Worm (Caenorhabditis elegans) whole organism, late embryonic: Measurements from ENCODE around the gene nhr-218.

Experiments used
- F13H6.1 ChIP-seq: sonication (generic microtip); optimal IDR thresholded peaks from 2 replicates; lab custom pipeline; 2016; ENCODE audit warnings: missing genetic modification characterization, missing compliant biosample characterization
- ahr-1 ChIP-seq: sonication (generic microtip); optimal IDR thresholded peaks from 2 replicates; lab custom pipeline; 2016; ENCODE audit warnings: missing genetic modification characterization, missing compliant biosample characterization
- ama-1 ChIP-seq: fragments of 150-350 bp; optimal IDR thresholded peaks from 2 replicates; lab custom pipeline; 2014
- ceh-14 ChIP-seq: sonication (generic microtip); optimal IDR thresholded peaks from 2 replicates; lab custom pipeline; 2016; ENCODE audit warnings: missing genotype, missing genetic modification characterization, missing compliant biosample characterization
- ceh-18 ChIP-seq: sonication (generic microtip); optimal IDR thresholded peaks from 2 replicates; lab custom pipeline; 2016; ENCODE audit warnings: missing genetic modification characterization, missing compliant biosample characterization
- ceh-19 ChIP-seq: fragments of 200-800 bp; sonication (Bioruptor generic); optimal IDR thresholded peaks from 2 replicates; lab custom pipeline; 2018; ENCODE audit warnings: mild to moderate bottlenecking, missing genetic modification characterization, missing compliant biosample characterization
- ceh-22 ChIP-seq: sonication (generic microtip); optimal IDR thresholded peaks from 2 replicates; lab custom pipeline; 2017; ENCODE audit warnings: missing biosample characterization, missing genetic modification characterization
- ceh-24 ChIP-seq: sonication (generic microtip); optimal IDR thresholded peaks from 2 replicates; lab custom pipeline; 2016; ENCODE audit warnings: mild to moderate bottlenecking, missing genetic modification characterization, missing compliant biosample characterization
- ceh-34 ChIP-seq: sonication (generic microtip); optimal IDR thresholded peaks from 2 replicates; lab custom pipeline; 2016; ENCODE audit warnings: mild to moderate bottlenecking, missing genetic modification characterization, missing compliant biosample characterization
- ceh-9 ChIP-seq: sonication (generic microtip); optimal IDR thresholded peaks from 2 replicates; lab custom pipeline; 2016; ENCODE audit warnings: mild to moderate bottlenecking, missing genetic modification characterization, inconsistent platforms, missing compliant biosample characterization
- che-1 ChIP-seq: sonication (generic microtip); optimal IDR thresholded peaks from 2 replicates; lab custom pipeline; 2016; ENCODE audit warnings: mild to moderate bottlenecking, missing genetic modification characterization, missing compliant biosample characterization
- dve-1 ChIP-seq: sonication (generic microtip); optimal IDR thresholded peaks from 2 replicates; lab custom pipeline; 2017; ENCODE audit warnings: antibody characterized with exemption, mild to moderate bottlenecking, missing genetic modification characterization, missing compliant biosample characterization
- elt-2 ChIP-seq: sonication (generic microtip); optimal IDR thresholded peaks from 2 replicates; lab custom pipeline; 2016; ENCODE audit warnings: missing genetic modification reagents, missing genetic modification characterization, missing compliant biosample characterization
- ets-4 ChIP-seq: sonication (generic microtip); optimal IDR thresholded peaks from 2 replicates; lab custom pipeline; 2016; ENCODE audit warnings: missing genetic modification characterization, missing compliant biosample characterization
- fkh-10 ChIP-seq: fragments of 150-350 bp; optimal IDR thresholded peaks from 2 replicates; lab custom pipeline; 2014; ENCODE audit warnings: missing biosample characterization, missing genetic modification reagents, missing genetic modification characterization
- gmeb-2 ChIP-seq: sonication (generic microtip); optimal IDR thresholded peaks from 2 replicates; lab custom pipeline; 2016; ENCODE audit warnings: missing genetic modification characterization, inconsistent platforms, missing compliant biosample characterization
- hlh-15 ChIP-seq: sonication (generic microtip); optimal IDR thresholded peaks from 2 replicates; lab custom pipeline; 2016; ENCODE audit warnings: missing genetic modification characterization, missing compliant biosample characterization
- hlh-30 ChIP-seq: sonication (generic microtip); optimal IDR thresholded peaks from 2 replicates; lab custom pipeline; 2017; ENCODE audit warnings: antibody characterized with exemption, missing genetic modification characterization, missing compliant biosample characterization; ENCODE audit not compliant: insufficient read depth
- lin-11 ChIP-seq: fragments of 200-800 bp; sonication (Bioruptor generic); optimal IDR thresholded peaks from 2 replicates; lab custom pipeline; 2018; ENCODE audit warnings: mild to moderate bottlenecking, missing genetic modification characterization, missing compliant biosample characterization
- nhr-232 ChIP-seq: sonication (generic microtip); optimal IDR thresholded peaks from 2 replicates; lab custom pipeline; 2016; ENCODE audit warnings: missing genetic modification characterization, missing compliant biosample characterization
- npax-4 ChIP-seq: sonication (generic microtip); optimal IDR thresholded peaks from 2 replicates; lab custom pipeline; 2016; ENCODE audit warnings: missing genetic modification characterization, missing compliant biosample characterization
- odd-2 ChIP-seq: sonication (generic microtip); optimal IDR thresholded peaks from 2 replicates; lab custom pipeline; 2017; ENCODE audit warnings: antibody characterized with exemption, mild to moderate bottlenecking, missing genetic modification characterization, missing compliant biosample characterization
- pag-3 ChIP-seq: sonication (generic microtip); optimal IDR thresholded peaks from 2 replicates; lab custom pipeline; 2016; ENCODE audit warnings: missing compliant biosample characterization, missing genetic modification characterization, borderline replicate concordance
- pha-2 ChIP-seq: sonication (generic microtip); optimal IDR thresholded peaks from 2 replicates; lab custom pipeline; 2017; ENCODE audit warnings: mild to moderate bottlenecking, missing genetic modification characterization, missing compliant biosample characterization
- pqm-1 ChIP-seq: sonication (generic microtip); optimal IDR thresholded peaks from 2 replicates; lab custom pipeline; 2016; ENCODE audit warnings: missing genetic modification characterization, missing compliant biosample characterization
- rnt-1 ChIP-seq: sonication (generic microtip); optimal IDR thresholded peaks from 2 replicates; lab custom pipeline; 2016; ENCODE audit warnings: missing genetic modification characterization, missing compliant biosample characterization
- sox-2 ChIP-seq: fragments of 200-800 bp; sonication (Bioruptor generic); IDR thresholded peaks from 2 replicates; pipeline ENCODE4 v1.3.6; 2022; ENCODE audit warnings: missing genetic modification reagents, missing genetic modification characterization, missing compliant biosample characterization
- sox-4 ChIP-seq: sonication (generic microtip); optimal IDR thresholded peaks from 2 replicates; lab custom pipeline; 2017; ENCODE audit warnings: mild to moderate bottlenecking, missing genetic modification characterization, inconsistent platforms, missing compliant biosample characterization
- syd-9 ChIP-seq: sonication (generic microtip); optimal IDR thresholded peaks from 2 replicates; lab custom pipeline; 2016; ENCODE audit warnings: mild to moderate bottlenecking, missing genetic modification characterization, moderate library complexity, missing compliant biosample characterization
- unc-3 ChIP-seq, 2 experiments: fragments of 200-800 bp in 1 of 2; sonication (Bioruptor generic) in 1 of 2; sonication (generic microtip) in 1 of 2; conservative IDR thresholded peaks in 1 of 2; optimal IDR thresholded peaks in 1 of 2; 2 replicates each; pipeline versions ENCODE4 v1.3.6 to Lab custom; 2016 to 2022; ENCODE audit warnings: missing compliant biosample characterization in 2 of 2, missing genetic modification characterization in 2 of 2, missing genetic modification reagents in 1 of 2
- unc-42 ChIP-seq: sonication (generic microtip); optimal IDR thresholded peaks from 2 replicates; lab custom pipeline; 2016; ENCODE audit warnings: missing genotype, missing genetic modification characterization, missing compliant biosample characterization
- zip-5 ChIP-seq: sonication (generic microtip); optimal IDR thresholded peaks from 2 replicates; lab custom pipeline; 2016; ENCODE audit warnings: missing genetic modification characterization, missing compliant biosample characterization
- ztf-16 ChIP-seq: sonication (generic microtip); optimal IDR thresholded peaks from 2 replicates; lab custom pipeline; 2017; ENCODE audit warnings: missing genetic modification characterization, missing compliant biosample characterization

The nhr-218 gene

ce11 chrV:16277918-16278317, 19.7 kb downstream of the nhr-218 start, which contains the start of gene cyp-37B1:
Gene cyp-37B1, plus strand, starts transcription at chrV:16278116.
- TF ChIP-seq ceh-19 (GFP tag; lab: Kevin White, UChicago) = no peak
- no peak for TF ChIP-seq pag-3 (tag; lab: Kevin White, UChicago)
- TF ChIP-seq ceh-14 = no peak
- TF ChIP-seq elt-2 (tag; lab: Kevin White, UChicago) = peak; percentile 18
- TF ChIP-seq nhr-232 (tag; lab: Kevin White, UChicago) = no peak

- TF ChIP-seq lin-11 (tag; lab: Kevin White, UChicago) (no peak), npax-4 (no peak), gmeb-2 (tag; lab: Kevin White, UChicago) (no peak), sox-4 (tag; lab: Kevin White, UChicago) (no peak), fkh-10 (GFP tag; lab: Kevin White, UChicago) (no peak), ets-4 (tag; lab: Kevin White, UChicago) (no peak), unc-3 (GFP tag; conservative IDR thresholded peaks at IDR 0.05; lab: Robert Waterston, UW) (no peak), unc-3 (tag; optimal IDR thresholded peaks at IDR 0.05; lab: Kevin White, UChicago) (no peak), syd-9 (tag; lab: Kevin White, UChicago) (no peak), zip-5 (tag; lab: Kevin White, UChicago) (no peak)
Measured at ce11 chrV:16282147-16282546, 23.9 kb downstream of the nhr-218 start, which contains the start of gene F28G4.2. Gene F28G4.2, minus strand, starts transcription at chrV:16282321.

- TF ChIP-seq hlh-15 (tag; lab: Kevin White, UChicago) = no peak
Measured at ce11 chrV:16285794-16286193, 27.6 kb downstream of the nhr-218 start, which contains the start of gene F28G4.4. Gene F28G4.4, minus strand, starts transcription at chrV:16285894.

- no peak for TF ChIP-seq hlh-30 (tag; lab: Kevin White, UChicago)
- no peak for TF ChIP-seq nhr-232 (tag; lab: Kevin White, UChicago)
- no peak for TF ChIP-seq dve-1 (tag; lab: Kevin White, UChicago)
- TF ChIP-seq ahr-1 (tag; lab: Kevin White, UChicago) = no peak
- TF ChIP-seq ceh-18 = no peak
- TF ChIP-seq rnt-1 (tag; lab: Kevin White, UChicago) = no peak
- TF ChIP-seq pha-2 (tag; lab: Kevin White, UChicago) = no peak
- TF ChIP-seq ceh-34 (tag; lab: Kevin White, UChicago) = no peak
Measured at ce11 chrV:16287619-16288018, 29.4 kb downstream of the nhr-218 start, which contains the start of gene F28G4.3. Gene F28G4.3, minus strand, starts transcription at chrV:16287719.

ce11 chrV:16292409-16292808, 34.2 kb downstream of the nhr-218 start, which contains the start of gene oac-5:
Gene oac-5, plus strand, starts transcription at chrV:16292709.
- TF ChIP-seq ceh-34 (tag; lab: Kevin White, UChicago) (no peak), ceh-24 (tag; lab: Kevin White, UChicago) (no peak), lin-11 (tag; lab: Kevin White, UChicago) (no peak), pqm-1 (tag; lab: Kevin White, UChicago) (no peak), unc-42 (tag; lab: Kevin White, UChicago) (no peak), ceh-22 (tag; lab: Kevin White, UChicago) (no peak)

ce11 chrV:16297070-16297469, 38.8 kb downstream of the nhr-218 start, which contains the start of gene srbc-83:
Gene srbc-83, plus strand, starts transcription at chrV:16297370.
- TF ChIP-seq pha-2 (tag; lab: Kevin White, UChicago) (no peak), che-1 (tag; lab: Kevin White, UChicago) (no peak), fkh-10 (GFP tag; lab: Kevin White, UChicago) (no peak), ztf-16 (tag; lab: Kevin White, UChicago) (no peak), F13H6.1 (tag; lab: Kevin White, UChicago) (no peak), lin-11 (tag; lab: Kevin White, UChicago) (no peak), ets-4 (tag; lab: Kevin White, UChicago) (no peak), odd-2 (tag; lab: Kevin White, UChicago) (no peak), sox-2 (no peak), ceh-9 (no peak), ama-1 (lab: Kevin White, UChicago) (no peak), syd-9 (tag; lab: Kevin White, UChicago) (no peak)
- TF ChIP-seq, all 69 proteins: peak for 0
